Fruit fly (Drosophila melanogaster): ENCODE measurements around the gene vilya.

DNA sequence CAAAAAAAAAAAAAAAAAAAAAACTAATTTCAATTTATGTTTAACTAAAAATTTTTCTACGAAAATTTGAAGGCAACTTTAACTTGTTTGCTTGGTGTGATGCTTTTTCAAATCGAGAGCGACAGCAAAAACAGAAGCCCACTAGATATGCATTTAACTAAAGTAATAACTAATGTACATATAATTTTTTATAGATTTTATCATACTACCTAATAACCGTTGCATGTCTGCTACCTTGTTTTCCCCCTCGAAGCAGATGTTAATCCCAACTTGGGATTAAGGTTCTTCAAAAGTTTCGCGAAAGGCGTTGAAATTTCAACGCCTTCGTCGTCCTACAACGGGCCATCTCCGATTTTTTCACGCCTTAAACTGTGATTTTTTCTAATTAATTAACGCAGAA is 43.6 kb upstream of the vilya start, which contains the start of gene CG2652:
- no peak for TF ChIP-seq Sin3A (optimal IDR thresholded peaks at IDR 0.05)
- no peak for TF ChIP-seq psq (optimal IDR thresholded peaks at IDR 0.05)
- no peak for TF ChIP-seq h (optimal IDR thresholded peaks at IDR 0.05)
- TF ChIP-seq Myc (optimal IDR thresholded peaks at IDR 0.05): no peak
